Worm (Caenorhabditis elegans) whole organism, L4 larva: ENCODE measurements around the gene C55C3.6.

Experiments
- fkh-10 ChIP-seq: fragments of 150-350 bp; optimal IDR thresholded peaks from 2 replicates; lab custom pipeline; 2014; ENCODE audit warnings: missing biosample characterization, missing genetic modification reagents, missing genetic modification characterization
- lin-13 ChIP-seq: fragments of 150-350 bp; optimal IDR thresholded peaks from 2 replicates; lab custom pipeline; 2014; ENCODE audit warnings: missing biosample characterization, missing genetic modification reagents, missing genetic modification characterization
- lin-15B ChIP-seq: fragments of 150-350 bp; sonication (generic microtip); optimal IDR thresholded peaks from 3 replicates; lab custom pipeline; 2014; ENCODE audit warnings: missing biosample characterization, missing genetic modification characterization
- nhr-76 ChIP-seq: fragments of 150-350 bp; optimal IDR thresholded peaks from 2 replicates; lab custom pipeline; 2014; ENCODE audit warnings: missing biosample characterization, missing genetic modification characterization
- tag-97 ChIP-seq: fragments of 200-800 bp; sonication (Bioruptor generic); IDR thresholded peaks from 2 replicates; pipeline ENCODE4 v1.3.6; 2022; ENCODE audit warnings: missing genetic modification characterization, missing compliant biosample characterization

DNA sequence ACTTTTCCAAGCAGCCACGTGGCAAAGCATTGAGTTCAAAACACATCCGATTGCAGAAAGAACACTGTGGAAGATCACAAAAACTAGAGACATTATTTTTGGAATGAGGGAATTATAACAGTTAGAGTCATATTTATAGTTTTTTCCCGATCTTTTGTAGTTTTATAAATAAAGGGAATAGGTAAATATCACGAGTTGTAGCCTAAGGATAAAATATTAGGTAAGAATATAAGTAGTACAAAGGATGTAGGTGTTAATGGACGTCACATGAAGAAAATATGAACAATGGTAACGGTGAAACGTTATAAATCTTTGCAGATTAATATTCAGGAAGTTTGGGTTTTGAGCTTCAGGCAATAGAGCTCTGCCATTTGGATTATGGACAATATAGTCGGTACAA, 8.5 kb upstream of the C55C3.6 start, which contains the start of gene srd-5:
- TF ChIP-seq lin-13 (GFP tag; lab: Kevin White, UChicago) (no peak), lin-15B (no peak), fkh-10 (GFP tag; lab: Kevin White, UChicago) (no peak), tag-97 (no peak), nhr-76 (tag; lab: Kevin White, UChicago) (no peak)
